Worm (Caenorhabditis elegans) whole organism, young adult: ENCODE data around the gene C06A1.7.

Source experiments
- F49E8.2 ChIP-seq: sonication (generic microtip); optimal IDR thresholded peaks from 3 replicates; lab custom pipeline; 2017; ENCODE audit warnings: missing genetic modification characterization, mild to moderate bottlenecking, missing compliant biosample characterization, antibody characterized with exemption, moderate library complexity; ENCODE audit not compliant: insufficient read depth
- F57C9.4 ChIP-seq: sonication (generic microtip); optimal IDR thresholded peaks from 2 replicates; lab custom pipeline; 2017; ENCODE audit warnings: mild to moderate bottlenecking, missing genetic modification characterization, missing compliant biosample characterization
- K11D2.4 ChIP-seq: fragments of 200-800 bp; sonication (Bioruptor generic); IDR thresholded peaks from 2 replicates; pipeline ENCODE4 v1.3.6; 2022; ENCODE audit warnings: missing genetic modification reagents, missing genetic modification characterization, missing compliant biosample characterization
- T26A5.8 ChIP-seq: sonication (generic microtip); optimal IDR thresholded peaks from 2 replicates; lab custom pipeline; 2016; ENCODE audit warnings: missing genetic modification characterization, missing compliant biosample characterization
- Y56A3A.18 ChIP-seq: fragments of 200-800 bp; sonication (Bioruptor generic); IDR thresholded peaks from 2 replicates; pipeline ENCODE4 v1.3.6; 2022; ENCODE audit warnings: missing genetic modification reagents, missing genetic modification characterization, missing compliant biosample characterization
- Y95B8A.8 ChIP-seq: fragments of 200-800 bp; sonication (Bioruptor generic); IDR thresholded peaks from 2 replicates; pipeline ENCODE4 v1.3.6; 2022; ENCODE audit warnings: missing genetic modification reagents, missing genetic modification characterization, missing compliant biosample characterization
- bed-1 ChIP-seq: fragments of 200-800 bp; sonication (Bioruptor generic); IDR thresholded peaks from 2 replicates; pipeline ENCODE4 v1.3.6; 2022; ENCODE audit warnings: missing genetic modification reagents, missing genetic modification characterization, missing compliant biosample characterization
- cebp-1 ChIP-seq, 2 experiments: fragments of 200-800 bp in 1 of 2; sonication (Bioruptor generic) in 1 of 2; sonication (generic microtip) in 1 of 2; IDR thresholded peaks in 1 of 2; optimal IDR thresholded peaks in 1 of 2; 2 replicates each; pipeline versions ENCODE4 v1.3.6 to Lab custom; 2017 to 2022; ENCODE audit warnings: missing compliant biosample characterization in 2 of 2, missing genetic modification characterization in 2 of 2, mild to moderate bottlenecking in 1 of 2, missing genetic modification reagents in 1 of 2, moderate library complexity in 1 of 2
- ceh-100 ChIP-seq: fragments of 200-800 bp; sonication (Bioruptor generic); IDR thresholded peaks from 2 replicates; pipeline ENCODE4 v1.3.6; 2022; ENCODE audit warnings: missing genetic modification reagents, missing genetic modification characterization, missing compliant biosample characterization
- ceh-27 ChIP-seq: fragments of 200-800 bp; sonication (Bioruptor generic); optimal IDR thresholded peaks from 2 replicates; lab custom pipeline; 2018; ENCODE audit warnings: mild to moderate bottlenecking, missing genetic modification characterization, moderate library complexity, missing compliant biosample characterization
- chd-7 ChIP-seq: sonication (generic microtip); optimal IDR thresholded peaks from 2 replicates; lab custom pipeline; 2016; ENCODE audit warnings: mild to moderate bottlenecking, missing genetic modification characterization, moderate library complexity, missing compliant biosample characterization
- dpff-1 ChIP-seq: sonication (generic microtip); optimal IDR thresholded peaks from 2 replicates; lab custom pipeline; 2017; ENCODE audit warnings: mild to moderate bottlenecking, missing genetic modification characterization, missing compliant biosample characterization
- egl-44 ChIP-seq: fragments of 200-800 bp; sonication (Bioruptor generic); IDR thresholded peaks from 2 replicates; pipeline ENCODE4 v1.3.6; 2022; ENCODE audit warnings: missing genetic modification reagents, missing genetic modification characterization, missing compliant biosample characterization
- ekl-4 ChIP-seq: fragments of 200-800 bp; sonication (Bioruptor generic); IDR thresholded peaks from 2 replicates; pipeline ENCODE4 v1.3.6; 2022; ENCODE audit warnings: missing genetic modification reagents, missing genetic modification characterization, missing compliant biosample characterization
- hlh-12 ChIP-seq: sonication (generic microtip); optimal IDR thresholded peaks from 2 replicates; lab custom pipeline; 2016; ENCODE audit warnings: missing genetic modification characterization, missing compliant biosample characterization
- hlh-26 ChIP-seq: fragments of 200-800 bp; sonication (Bioruptor generic); conservative IDR thresholded peaks from 2 replicates; pipeline ENCODE4 v1.3.6; 2022; ENCODE audit warnings: missing genetic modification reagents, missing genetic modification characterization, missing compliant biosample characterization
- lin-26 ChIP-seq: fragments of 200-800 bp; sonication (Bioruptor generic); IDR thresholded peaks from 2 replicates; pipeline ENCODE4 v1.3.6; 2022; ENCODE audit warnings: missing genetic modification reagents, missing genetic modification characterization, missing compliant biosample characterization
- lin-54 ChIP-seq: fragments of 200-800 bp; sonication (Bioruptor generic); optimal IDR thresholded peaks from 2 replicates; lab custom pipeline; 2018; ENCODE audit warnings: mild to moderate bottlenecking, missing genetic modification characterization, missing compliant biosample characterization
- madf-6 ChIP-seq: fragments of 200-800 bp; sonication (Bioruptor generic); IDR thresholded peaks from 2 replicates; pipeline ENCODE4 v1.3.6; 2022; ENCODE audit warnings: missing genetic modification reagents, missing genetic modification characterization, missing compliant biosample characterization
- mxl-1 ChIP-seq: sonication (generic microtip); optimal IDR thresholded peaks from 2 replicates; lab custom pipeline; 2016; ENCODE audit warnings: missing genetic modification characterization, missing compliant biosample characterization
- nfya-1 ChIP-seq: sonication (generic microtip); optimal IDR thresholded peaks from 2 replicates; lab custom pipeline; 2017; ENCODE audit warnings: antibody characterized with exemption, missing compliant biosample characterization, missing genetic modification characterization, borderline replicate concordance; ENCODE audit not compliant: insufficient read depth
- nfyb-1 ChIP-seq: fragments of 200-800 bp; sonication (Bioruptor generic); IDR thresholded peaks from 2 replicates; pipeline ENCODE4 v1.3.6; 2022; ENCODE audit warnings: missing genetic modification reagents, missing genetic modification characterization, missing compliant biosample characterization
- nhr-120 ChIP-seq: fragments of 200-800 bp; sonication (Bioruptor generic); IDR thresholded peaks from 2 replicates; pipeline ENCODE4 v1.3.6; 2022; ENCODE audit warnings: missing genetic modification characterization, missing compliant biosample characterization
- nhr-179 ChIP-seq: sonication (generic microtip); optimal IDR thresholded peaks from 2 replicates; lab custom pipeline; 2016; ENCODE audit warnings: mild to moderate bottlenecking, missing genetic modification characterization, missing compliant biosample characterization
- pbrm-1 ChIP-seq: fragments of 200-800 bp; sonication (Bioruptor generic); IDR thresholded peaks from 2 replicates; pipeline ENCODE4 v1.3.6; 2022; ENCODE audit warnings: missing genetic modification reagents, missing genetic modification characterization, missing compliant biosample characterization
- pha-4 ChIP-seq: fragments of 150-350 bp; sonication (generic microtip); optimal IDR thresholded peaks from 2 replicates; lab custom pipeline; 2014; ENCODE audit warnings: missing biosample characterization, missing genetic modification reagents, missing genetic modification characterization
- snpc-1.1 ChIP-seq: sonication (generic microtip); optimal IDR thresholded peaks from 2 replicates; lab custom pipeline; 2017; ENCODE audit warnings: missing genetic modification characterization, mild to moderate bottlenecking, missing compliant biosample characterization, antibody characterized with exemption, moderate library complexity, missing genotype, missing genetic modification reagents; ENCODE audit not compliant: insufficient read depth
- sptf-2 ChIP-seq: fragments of 200-800 bp; sonication (Bioruptor generic); optimal IDR thresholded peaks from 2 replicates; lab custom pipeline; 2018; ENCODE audit warnings: mild to moderate bottlenecking, missing genetic modification characterization, missing compliant biosample characterization
- tlf-1 ChIP-seq: fragments of 200-800 bp; sonication (Bioruptor generic); optimal IDR thresholded peaks from 2 replicates; lab custom pipeline; 2018; ENCODE audit warnings: mild to moderate bottlenecking, missing genetic modification characterization, missing compliant biosample characterization
- zfh-2 ChIP-seq: fragments of 200-800 bp; sonication (Bioruptor generic); conservative IDR thresholded peaks from 2 replicates; pipeline ENCODE4 v1.3.6; 2022; ENCODE audit warnings: missing genetic modification reagents, missing genetic modification characterization, missing compliant biosample characterization
- zim-3 ChIP-seq: sonication (generic microtip); optimal IDR thresholded peaks from 2 replicates; lab custom pipeline; 2017; ENCODE audit warnings: mild to moderate bottlenecking, missing genetic modification characterization, moderate library complexity, missing compliant biosample characterization
- ztf-22 ChIP-seq: fragments of 200-800 bp; sonication (Bioruptor generic); optimal IDR thresholded peaks from 2 replicates; lab custom pipeline; 2018; ENCODE audit warnings: mild to moderate bottlenecking, missing genetic modification characterization, moderate library complexity, missing compliant biosample characterization
- ztf-25 ChIP-seq: fragments of 200-800 bp; sonication (Bioruptor generic); IDR thresholded peaks from 2 replicates; pipeline ENCODE4 v1.3.6; 2022; ENCODE audit warnings: missing genetic modification reagents, missing genetic modification characterization, missing compliant biosample characterization
- ztf-26 ChIP-seq: sonication (generic microtip); optimal IDR thresholded peaks from 2 replicates; lab custom pipeline; 2017; ENCODE audit warnings: missing genetic modification characterization, missing compliant biosample characterization

The C06A1.7 gene

DNA sequence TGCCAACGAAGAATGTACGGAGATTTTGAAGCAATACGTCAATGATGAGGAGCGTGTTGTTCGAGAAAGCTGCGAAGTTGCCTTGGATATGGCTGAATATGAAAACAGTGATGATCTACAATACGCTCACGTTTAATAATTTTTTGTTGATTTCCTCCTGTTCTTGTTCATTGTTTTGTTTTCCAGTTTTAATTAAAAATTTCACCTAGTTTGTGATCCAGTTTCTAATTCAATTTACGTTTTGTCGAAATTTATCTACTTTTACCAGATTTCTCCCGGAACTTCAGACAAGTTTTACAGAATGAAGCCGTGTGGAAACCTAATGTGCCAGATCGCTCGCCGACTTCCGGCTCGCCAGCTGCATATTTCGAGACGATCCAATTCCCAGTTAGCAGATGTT, 16.1 kb downstream of the C06A1.7 start, which contains the start of gene dap-3:
dap-3 (plus strand) TSS at position 301 of the 400 bp plus-strand sequence.
- TF ChIP-seq snpc-1.1 (no peak), nfya-1 (tag; lab: Kevin White, UChicago) (no peak), ceh-27 (GFP tag; lab: Kevin White, UChicago) (no peak), egl-44 (GFP tag; lab: Robert Waterston, UW) (no peak), F57C9.4 (no peak)

DNA sequence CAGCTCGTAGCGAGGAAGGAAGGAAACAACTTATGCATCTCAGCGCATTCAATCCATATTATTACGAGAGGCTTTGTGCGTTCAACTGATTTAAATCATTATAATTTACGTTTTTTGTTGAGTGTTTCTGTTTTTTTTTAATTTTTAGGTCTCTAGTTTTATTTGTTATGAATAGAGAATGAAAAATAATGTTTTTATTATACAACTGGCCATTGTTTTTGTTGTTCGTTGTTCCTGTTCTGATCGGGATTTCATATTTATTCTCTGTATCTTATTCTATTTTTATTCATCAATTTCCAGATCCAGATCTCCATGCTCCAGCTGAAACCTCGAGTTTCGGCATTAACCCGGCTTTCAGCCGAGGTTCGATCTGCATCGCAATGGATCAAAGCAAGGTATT, 17.6 kb downstream of the C06A1.7 start, which contains the start of gene mrps-22:
mrps-22 (plus strand) TSS at position 301 of the 400 bp plus-strand sequence.
- TF ChIP-seq ztf-22 (GFP tag; lab: Kevin White, UChicago) (no peak), ztf-25 (no peak), mxl-1 (tag; lab: Kevin White, UChicago) (no peak), nhr-120 (GFP tag; lab: Robert Waterston, UW) (no peak), zim-3 (tag; lab: Kevin White, UChicago) (no peak), dpff-1 (tag; lab: Kevin White, UChicago) (no peak), sptf-2 (GFP tag; lab: Kevin White, UChicago) (no peak), ztf-26 (tag; lab: Kevin White, UChicago) (no peak), lin-54 (GFP tag; lab: Kevin White, UChicago) (no peak)

DNA sequence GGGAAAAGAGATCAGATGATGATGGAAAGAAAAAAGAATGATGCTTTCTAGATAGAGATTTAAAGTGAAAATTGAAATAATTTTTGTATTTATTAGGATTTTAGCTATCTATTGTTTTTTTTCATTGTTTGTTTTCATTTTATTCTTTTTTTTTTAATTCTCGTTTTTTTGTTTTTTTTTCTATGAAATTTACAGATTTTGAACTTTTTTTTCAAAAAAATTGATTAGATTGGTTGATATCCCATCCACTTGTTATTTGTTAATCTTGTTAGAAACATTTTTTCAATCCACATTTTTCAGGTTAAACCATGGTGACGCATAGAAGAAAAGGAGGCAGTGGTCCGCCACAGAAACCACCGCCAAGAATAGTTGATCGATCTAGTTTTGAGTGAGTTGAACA, 19.3 kb downstream of the C06A1.7 start, which contains the start of gene algn-9:
algn-9 (plus strand) TSS at position 301 of the 400 bp plus-strand sequence.
- 0 out of 2 replicates have a peak, but pooled peaks have one; percentile 11 for TF ChIP-seq Y95B8A.8 (GFP tag; lab: Robert Waterston, UW)
- TF ChIP-seq nfya-1 (tag; lab: Kevin White, UChicago): no peak
- no peak for TF ChIP-seq K11D2.4 (GFP tag; lab: Robert Waterston, UW)

DNA sequence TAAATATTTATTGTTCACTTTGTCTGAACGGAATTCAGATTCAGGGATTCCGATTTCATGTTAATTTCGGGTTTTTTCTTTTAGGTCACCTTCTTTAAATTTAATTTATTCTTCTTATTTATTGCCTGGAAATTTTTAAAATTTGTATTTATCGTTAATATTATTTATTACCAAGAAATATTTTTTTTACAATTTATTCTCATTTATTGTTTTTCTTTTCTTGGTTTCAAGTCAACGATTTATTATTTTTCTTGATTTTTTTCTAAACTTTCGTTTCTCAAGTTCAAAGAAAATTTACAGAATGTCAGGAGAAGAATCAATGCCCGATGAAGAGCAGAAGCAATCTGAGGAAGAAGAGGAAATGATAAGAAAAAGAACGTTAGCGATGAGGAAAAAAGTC, 23.1 kb downstream of the C06A1.7 start, which contains the start of gene crn-3:
crn-3 (plus strand) TSS at position 301 of the 400 bp plus-strand sequence.
- TF ChIP-seq ekl-4 (GFP tag; lab: Robert Waterston, UW) (0 out of 2 replicates have a peak, but pooled peaks have one; percentile 18), pbrm-1 (GFP tag; lab: Robert Waterston, UW) (0 out of 2 replicates have a peak, but pooled peaks have one; percentile 22), pha-4 (tag; lab: Kevin White, UChicago) (no peak), madf-6 (GFP tag; lab: Robert Waterston, UW) (0 out of 2 replicates have a peak, but pooled peaks have one; percentile 37), Y56A3A.18 (GFP tag; lab: Robert Waterston, UW) (no peak)

DNA sequence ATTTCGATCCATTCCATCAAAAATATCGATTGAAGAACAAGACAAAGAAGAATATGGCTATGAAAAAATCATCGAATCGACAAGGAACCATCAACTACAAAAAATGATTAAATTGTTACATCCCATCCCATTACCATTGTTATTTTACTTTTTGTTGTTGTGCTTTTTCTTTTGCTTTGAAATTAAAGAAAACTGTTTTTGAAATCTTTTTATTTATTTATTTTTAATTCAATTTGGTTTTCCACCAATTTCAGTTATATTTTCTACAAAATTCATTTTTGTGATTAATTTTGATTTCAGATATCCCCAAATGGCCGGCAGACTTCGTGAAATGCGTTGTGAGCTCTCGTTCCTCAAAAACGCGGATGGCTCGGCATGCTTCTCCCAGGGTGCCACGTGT, 27.8 kb downstream of the C06A1.7 start, which contains the start of gene crn-5:
crn-5 (plus strand) TSS at position 301 of the 400 bp plus-strand sequence.
- no peak for TF ChIP-seq T26A5.8 (tag; lab: Kevin White, UChicago)
- TF ChIP-seq cebp-1 (GFP tag; IDR thresholded peaks at IDR 0.05; lab: Robert Waterston, UW): no peak
- no peak for TF ChIP-seq cebp-1 (tag; optimal IDR thresholded peaks at IDR 0.05; lab: Kevin White, UChicago)
- no peak for TF ChIP-seq hlh-26
- no peak for TF ChIP-seq lin-26 (GFP tag; lab: Robert Waterston, UW)
- no peak for TF ChIP-seq hlh-12 (tag; lab: Kevin White, UChicago)
- no peak for TF ChIP-seq nhr-179 (tag; lab: Kevin White, UChicago)
- TF ChIP-seq nfyb-1: no peak
- no peak for TF ChIP-seq ceh-100 (GFP tag; lab: Robert Waterston, UW)
- TF ChIP-seq tlf-1 (GFP tag; lab: Kevin White, UChicago): no peak
- no peak for TF ChIP-seq chd-7 (tag; lab: Kevin White, UChicago)
- TF ChIP-seq Y95B8A.8 (GFP tag; lab: Robert Waterston, UW): no peak
- no peak for TF ChIP-seq zfh-2 (GFP tag; lab: Robert Waterston, UW)
- no peak for TF ChIP-seq F49E8.2 (tag; lab: Kevin White, UChicago)
- no peak for TF ChIP-seq bed-1 (GFP tag; lab: Robert Waterston, UW)
- TF ChIP-seq, all 124 proteins: peak for 0
